Worm (Caenorhabditis elegans) whole organism, L4 larva: ENCODE measurements around the gene irld-24.

ENCODE experiments used
- F37D6.2 ChIP-seq: sonication (generic microtip); optimal IDR thresholded peaks from 2 replicates; lab custom pipeline; 2016; ENCODE audit warnings: mild to moderate bottlenecking, missing genetic modification characterization, missing compliant biosample characterization
- F49E8.2 ChIP-seq: sonication (generic microtip); optimal IDR thresholded peaks from 2 replicates; lab custom pipeline; 2016; ENCODE audit warnings: missing compliant biosample characterization, mild to moderate bottlenecking, missing genetic modification characterization, borderline replicate concordance
- R02D3.7 ChIP-seq: fragments of 150-350 bp; sonication (generic microtip); optimal IDR thresholded peaks from 3 replicates; lab custom pipeline; 2014; ENCODE audit warnings: missing biosample characterization, missing genetic modification characterization
- Y105C5A.15 ChIP-seq: fragments of 200-800 bp; sonication (Bioruptor generic); IDR thresholded peaks from 2 replicates; pipeline ENCODE4 v1.3.6; 2022; ENCODE audit warnings: missing genetic modification characterization, missing compliant biosample characterization
- Y5F2A.4 ChIP-seq: fragments of 200-800 bp; sonication (Bioruptor generic); optimal IDR thresholded peaks from 2 replicates; lab custom pipeline; 2018; ENCODE audit warnings: mild to moderate bottlenecking, missing genetic modification characterization, missing compliant biosample characterization
- aha-1 ChIP-seq: fragments of 150-350 bp; peaks from one replicate; lab custom pipeline; 2014; ENCODE audit warnings: missing biosample characterization, missing genetic modification characterization
- aly-2 ChIP-seq: sonication (generic microtip); optimal IDR thresholded peaks from 2 replicates; lab custom pipeline; 2018; ENCODE audit warnings: missing biosample characterization, missing genetic modification characterization
- arid-1 ChIP-seq: fragments of 200-800 bp; sonication (Bioruptor generic); conservative IDR thresholded peaks from 2 replicates; pipeline ENCODE4 v1.3.6; 2022; ENCODE audit warnings: missing genetic modification reagents, missing genetic modification characterization, missing compliant biosample characterization
- ceh-28 ChIP-seq: fragments of 150-350 bp; optimal IDR thresholded peaks from 2 replicates; lab custom pipeline; 2014; ENCODE audit warnings: missing biosample characterization, missing genetic modification reagents, missing genetic modification characterization
- cey-2 ChIP-seq: sonication (generic microtip); optimal IDR thresholded peaks from 3 replicates; lab custom pipeline; 2017; ENCODE audit warnings: missing genetic modification characterization, mild to moderate bottlenecking, missing compliant biosample characterization, antibody characterized with exemption, borderline replicate concordance; ENCODE audit not compliant: insufficient read depth
- daf-12 ChIP-seq: fragments of 150-350 bp; optimal IDR thresholded peaks from 2 replicates; lab custom pipeline; 2014; ENCODE audit warnings: missing biosample characterization, missing genetic modification reagents, missing genetic modification characterization
- dmd-6 ChIP-seq: fragments of 200-800 bp; sonication (Bioruptor generic); IDR thresholded peaks from 2 replicates; pipeline ENCODE4 v1.3.6; 2022; ENCODE audit warnings: missing genetic modification reagents, missing genetic modification characterization, missing compliant biosample characterization
- dmd-8 ChIP-seq: fragments of 200-800 bp; sonication (Bioruptor generic); IDR thresholded peaks from 2 replicates; pipeline ENCODE4 v1.3.6; 2022; ENCODE audit warnings: missing genetic modification characterization, missing compliant biosample characterization
- dpl-1 ChIP-seq: fragments of 150-350 bp; optimal IDR thresholded peaks from 2 replicates; lab custom pipeline; 2014; ENCODE audit warnings: missing biosample characterization, missing genetic modification reagents, missing genetic modification characterization
- egl-27 ChIP-seq: sonication (generic microtip); optimal IDR thresholded peaks from 3 replicates; lab custom pipeline; 2017; ENCODE audit warnings: missing biosample characterization, missing genetic modification reagents, missing genetic modification characterization
- egl-43 ChIP-seq: fragments of 200-800 bp; sonication (Bioruptor generic); IDR thresholded peaks from 2 replicates; pipeline ENCODE4 v1.3.6; 2022; ENCODE audit warnings: missing genetic modification reagents, missing genetic modification characterization, missing compliant biosample characterization
- fos-1 ChIP-seq: fragments of 150-350 bp; optimal IDR thresholded peaks from 2 replicates; lab custom pipeline; 2014; ENCODE audit warnings: missing biosample characterization, missing genetic modification characterization
- hlh-11 ChIP-seq: fragments of 200-800 bp; sonication (Bioruptor generic); optimal IDR thresholded peaks from 2 replicates; lab custom pipeline; 2018; ENCODE audit warnings: mild to moderate bottlenecking, missing genetic modification characterization, missing compliant biosample characterization
- hlh-30 ChIP-seq: sonication (generic microtip); optimal IDR thresholded peaks from 2 replicates; lab custom pipeline; 2017; ENCODE audit warnings: antibody characterized with exemption, mild to moderate bottlenecking, missing genetic modification characterization, missing compliant biosample characterization; ENCODE audit not compliant: insufficient read depth
- hmg-1.1 ChIP-seq: fragments of 200-800 bp; sonication (Bioruptor generic); IDR thresholded peaks from 2 replicates; pipeline ENCODE4 v1.3.6; 2022; ENCODE audit warnings: missing genetic modification reagents, missing genetic modification characterization, missing compliant biosample characterization
- lin-1 ChIP-seq: fragments of 200-800 bp; sonication (Bioruptor generic); IDR thresholded peaks from 2 replicates; pipeline ENCODE4 v1.3.6; 2022; ENCODE audit warnings: missing genetic modification reagents, missing genetic modification characterization, missing compliant biosample characterization
- lin-38 ChIP-seq: fragments of 200-800 bp; sonication (Bioruptor generic); IDR thresholded peaks from 2 replicates; pipeline ENCODE4 v1.3.6; 2022; ENCODE audit warnings: missing genetic modification reagents, missing genetic modification characterization, missing compliant biosample characterization
- madf-5 ChIP-seq, 2 experiments: fragments of 200-800 bp; sonication (Bioruptor generic); IDR thresholded peaks; 2 replicates each; pipeline ENCODE4 v1.3.6; 2022; ENCODE audit warnings: missing compliant biosample characterization in 2 of 2, missing genetic modification characterization in 2 of 2
- madf-9 ChIP-seq: fragments of 200-800 bp; sonication (Bioruptor generic); conservative IDR thresholded peaks from 2 replicates; pipeline ENCODE4 v1.3.6; 2022; ENCODE audit warnings: missing genetic modification reagents, missing genetic modification characterization, missing compliant biosample characterization
- mdl-1 ChIP-seq, 2 experiments: fragments of 150-350 bp in 1 of 2; sonication (generic microtip) in 1 of 2; optimal IDR thresholded peaks; 2 replicates each; lab custom pipeline; 2014 to 2017; ENCODE audit warnings: missing biosample characterization in 2 of 2, missing genetic modification characterization in 2 of 2
- mdt-29 ChIP-seq: fragments of 200-800 bp; sonication (Bioruptor generic); IDR thresholded peaks from 2 replicates; pipeline ENCODE4 v1.3.6; 2022; ENCODE audit warnings: missing genetic modification reagents, missing genetic modification characterization, missing compliant biosample characterization
- mes-2 ChIP-seq: sonication (generic microtip); optimal IDR thresholded peaks from 2 replicates; lab custom pipeline; 2016; ENCODE audit warnings: missing genotype, mild to moderate bottlenecking, missing genetic modification characterization, missing compliant biosample characterization; ENCODE audit not compliant: poor library complexity, severe bottlenecking
- mxl-2 ChIP-seq: fragments of 200-800 bp; sonication (Bioruptor generic); conservative IDR thresholded peaks from 2 replicates; pipeline ENCODE4 v1.3.6; 2022; ENCODE audit warnings: missing genetic modification reagents, missing genetic modification characterization, missing compliant biosample characterization
- mxl-3 ChIP-seq: fragments of 200-800 bp; sonication (Bioruptor generic); optimal IDR thresholded peaks from 2 replicates; lab custom pipeline; 2018; ENCODE audit warnings: mild to moderate bottlenecking, missing genetic modification characterization, missing compliant biosample characterization
- nhr-10 ChIP-seq: fragments of 150-350 bp; optimal IDR thresholded peaks from 2 replicates; lab custom pipeline; 2014; ENCODE audit warnings: missing biosample characterization, missing genetic modification characterization
- nhr-237 ChIP-seq: sonication (generic microtip); optimal IDR thresholded peaks from 2 replicates; lab custom pipeline; 2017; ENCODE audit warnings: missing biosample characterization, missing genetic modification characterization
- nhr-25 ChIP-seq: sonication (generic microtip); optimal IDR thresholded peaks from 2 replicates; lab custom pipeline; 2017; ENCODE audit warnings: missing genetic modification characterization, mild to moderate bottlenecking, missing compliant biosample characterization, antibody characterized with exemption, moderate library complexity, borderline replicate concordance; ENCODE audit not compliant: insufficient read depth
- nhr-28 ChIP-seq: fragments of 150-350 bp; optimal IDR thresholded peaks from 2 replicates; lab custom pipeline; 2014; ENCODE audit warnings: missing biosample characterization, missing genetic modification characterization
- nhr-42 ChIP-seq: fragments of 200-800 bp; sonication (Bioruptor generic); IDR thresholded peaks from 2 replicates; pipeline ENCODE4 v1.3.6; 2022; ENCODE audit warnings: missing genetic modification characterization, missing compliant biosample characterization
- pha-4 ChIP-seq, 2 experiments: fragments of 150-350 bp in 1 of 2; fragments of 200-800 bp in 1 of 2; sonication (Bioruptor generic) in 1 of 2; IDR thresholded peaks in 1 of 2; optimal IDR thresholded peaks in 1 of 2; 2 replicates each; pipeline versions ENCODE4 v1.3.6 to Lab custom; 2014 to 2022; ENCODE audit warnings: missing genetic modification characterization in 2 of 2, missing genetic modification reagents in 2 of 2, missing biosample characterization in 1 of 2, missing compliant biosample characterization in 1 of 2
- saeg-2 ChIP-seq: fragments of 200-800 bp; sonication (Bioruptor generic); IDR thresholded peaks from 2 replicates; pipeline ENCODE4 v1.3.6; 2022; ENCODE audit warnings: missing genetic modification reagents, missing genetic modification characterization, missing compliant biosample characterization
- sdz-12 ChIP-seq: fragments of 200-800 bp; sonication (Bioruptor generic); optimal IDR thresholded peaks from 2 replicates; lab custom pipeline; 2018; ENCODE audit warnings: mild to moderate bottlenecking, missing genetic modification characterization, missing compliant biosample characterization
- snpc-1.2 ChIP-seq: fragments of 200-800 bp; sonication (Bioruptor generic); IDR thresholded peaks from 2 replicates; pipeline ENCODE4 v1.3.6; 2022; ENCODE audit warnings: missing genetic modification reagents, missing genetic modification characterization, missing compliant biosample characterization
- tag-97 ChIP-seq: fragments of 200-800 bp; sonication (Bioruptor generic); IDR thresholded peaks from 2 replicates; pipeline ENCODE4 v1.3.6; 2022; ENCODE audit warnings: missing genetic modification characterization, missing compliant biosample characterization
- unc-62 ChIP-seq, 3 experiments: fragments of 150-350 bp in 1 of 3; sonication (generic microtip); optimal IDR thresholded peaks in 2 of 3; peaks in 1 of 3; 1 replicate in 1 of 3; 2 replicates in 2 of 3; lab custom pipeline; 2014 to 2017; ENCODE audit warnings: missing biosample characterization in 3 of 3, missing genetic modification characterization in 3 of 3, missing genetic modification reagents in 3 of 3, missing genotype in 1 of 3
- zip-2 ChIP-seq: fragments of 150-350 bp; optimal IDR thresholded peaks from 2 replicates; lab custom pipeline; 2014; ENCODE audit warnings: missing biosample characterization, missing genetic modification characterization

Gene irld-24

DNA sequence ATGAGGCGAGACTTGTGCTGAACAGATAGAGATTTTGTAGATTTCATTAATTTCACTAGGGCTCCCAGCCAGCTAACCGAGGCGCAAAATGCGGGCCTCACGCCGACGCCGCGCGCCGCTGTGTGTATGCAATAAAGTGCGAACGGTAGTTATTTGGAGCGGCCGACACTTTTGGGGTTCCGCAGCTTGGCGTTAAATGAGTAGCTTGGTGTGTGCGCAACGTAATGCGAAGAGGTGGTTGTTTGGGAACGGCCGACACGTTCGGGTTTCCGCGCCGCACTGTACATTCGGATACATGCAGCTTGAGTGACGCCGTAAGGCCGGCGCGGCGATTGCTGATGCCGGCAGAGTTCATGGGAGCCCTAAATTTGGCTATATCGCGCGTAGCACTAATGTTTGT lies 21.7 kb downstream of the irld-24 start (continued):
- TF ChIP-seq nhr-25 (tag; lab: Kevin White, UChicago), result no peak
- TF ChIP-seq cey-2 (tag; lab: Kevin White, UChicago), result no peak
- TF ChIP-seq Y5F2A.4 (GFP tag; lab: Kevin White, UChicago), result no peak

DNA sequence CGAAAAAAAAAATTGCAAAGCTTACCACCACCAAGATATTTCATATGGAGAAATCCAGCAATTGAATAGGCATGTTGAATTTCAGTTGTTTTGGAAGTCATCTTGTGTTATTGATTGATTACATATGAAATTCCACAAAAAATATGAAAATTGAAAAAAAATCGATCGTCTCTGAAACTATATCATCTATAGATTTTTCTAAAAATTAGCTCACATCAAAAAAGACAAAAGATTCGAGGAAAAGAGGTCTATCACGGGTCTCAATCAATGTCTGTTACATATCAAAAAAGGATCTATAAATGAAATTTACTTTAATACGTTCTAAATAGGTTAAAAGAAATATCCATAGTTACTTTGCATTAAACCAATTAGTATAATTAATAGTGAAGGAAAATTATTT lies 26.0 kb downstream of the irld-24 start, which contains the start of gene tbc-19:
Gene tbc-19, minus strand, starts transcription at position 101 of the 400 bp plus-strand sequence.
- TF ChIP-seq F37D6.2 (tag; lab: Kevin White, UChicago), result no peak
- TF ChIP-seq arid-1 (GFP tag; lab: Robert Waterston, UW), result no peak
- no peak for TF ChIP-seq nhr-237 (tag; lab: Kevin White, UChicago)

DNA sequence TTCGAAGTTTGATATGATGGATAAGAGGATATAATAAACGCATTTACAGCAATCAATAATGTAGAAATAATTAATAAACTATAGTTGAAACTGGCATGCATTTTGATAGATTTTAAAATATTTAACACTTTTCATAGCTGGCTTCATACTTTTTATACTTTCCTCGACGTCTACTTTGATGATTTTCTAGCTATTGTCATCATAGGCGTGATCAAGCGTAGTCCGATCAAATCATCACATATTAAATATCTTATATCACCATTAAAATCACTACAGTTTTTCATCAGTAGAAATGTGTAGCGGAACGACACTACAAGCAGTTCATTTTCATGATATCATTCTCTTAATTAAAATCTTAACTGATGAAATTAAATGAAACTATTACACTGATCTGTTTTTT lies 29.0 kb downstream of the irld-24 start, which contains the start of gene C04C11.25:
Gene C04C11.25, minus strand, starts transcription at position 101 of the 400 bp plus-strand sequence.
- TF ChIP-seq nhr-28 (tag; lab: Kevin White, UChicago) (peak; percentile 78), ceh-28 (no peak), zip-2 (tag; lab: Kevin White, UChicago) (no peak), nhr-42 (GFP tag; lab: Robert Waterston, UW) (no peak)

DNA sequence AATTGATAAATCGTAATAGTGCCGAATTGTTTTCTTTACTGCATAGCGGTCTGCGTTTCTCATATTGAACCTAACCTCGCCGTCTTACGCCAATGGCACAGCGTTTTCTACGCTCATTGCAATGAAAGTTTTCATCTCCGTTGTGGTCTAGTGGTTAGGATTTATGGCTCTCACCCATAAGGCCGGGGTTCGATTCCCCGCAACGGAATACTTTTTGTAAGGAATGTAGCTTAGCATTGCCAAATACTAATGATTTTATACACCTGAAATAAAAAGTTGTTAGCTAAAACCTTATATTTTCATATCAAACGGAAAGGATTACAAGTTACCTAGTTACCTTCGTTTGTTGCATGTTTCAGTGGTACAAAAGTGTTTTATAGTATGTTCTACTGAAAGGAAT lies 29.4 kb downstream of the irld-24 start:
- TF ChIP-seq aha-1 (peak; percentile 90), hlh-11 (tag; lab: Kevin White, UChicago) (peak; percentile 63), tag-97 (GFP tag; lab: Robert Waterston, UW) (no peak), dmd-6 (GFP tag; lab: Robert Waterston, UW) (peak; percentile 81), mdl-1 (tag; optimal IDR thresholded peaks at IDR 0.05; lab: Kevin White, UChicago) (peak in 1 of 2 experiments; percentile 48), daf-12 (no peak), unc-62 (GFP tag; optimal IDR thresholded peaks at IDR 0.05 in 1 of 2; lab: Kevin White, UChicago) (peak in 1 of 2 experiments; percentile 92), unc-62 (tag; optimal IDR thresholded peaks at IDR 0.05; lab: Kevin White, UChicago) (no peak), sdz-12 (GFP tag; lab: Kevin White, UChicago) (peak; percentile 28), aly-2 (no peak), hmg-1.1 (GFP tag; lab: Robert Waterston, UW) (peak; percentile 96), egl-27 (tag; lab: Kevin White, UChicago) (peak; percentile 57), nhr-10 (tag; lab: Kevin White, UChicago) (no peak), nhr-237 (tag; lab: Kevin White, UChicago) (no peak), mdt-29 (GFP tag; lab: Robert Waterston, UW) (peak; percentile 65), pha-4 (GFP tag; IDR thresholded peaks at IDR 0.05; lab: Robert Waterston, UW) (peak; percentile 88), pha-4 (tag; optimal IDR thresholded peaks at IDR 0.05; lab: Kevin White, UChicago) (peak; percentile 42), cey-2 (tag; lab: Kevin White, UChicago) (no peak), hlh-30 (tag; lab: Kevin White, UChicago) (peak; percentile 66), arid-1 (GFP tag; lab: Robert Waterston, UW) (peak; percentile 64), R02D3.7 (no peak), dmd-8 (GFP tag; lab: Robert Waterston, UW) (peak; percentile 91), F37D6.2 (tag; lab: Kevin White, UChicago) (peak; percentile 62), madf-5 (GFP tag; IDR thresholded peaks at IDR 0.05; lab: Robert Waterston, UW) (peak; percentile 75 to 80; a peak in 2 of 4 replicates), fos-1 (tag; lab: Kevin White, UChicago) (no peak), madf-9 (GFP tag; lab: Robert Waterston, UW) (peak; percentile 36; the same call in 1 of the 2 replicates), zip-2 (tag; lab: Kevin White, UChicago) (peak; percentile 27), F49E8.2 (peak; percentile 54), saeg-2 (GFP tag; lab: Robert Waterston, UW) (no peak), mxl-2 (GFP tag; lab: Robert Waterston, UW) (0 out of 2 replicates have a peak, but pooled peaks have one; percentile 58), mes-2 (peak; percentile 85), Y105C5A.15 (peak; percentile 82), egl-43 (GFP tag; lab: Robert Waterston, UW) (peak; percentile 91), dpl-1 (GFP tag; lab: Kevin White, UChicago) (peak; percentile 48), mxl-3 (GFP tag; lab: Kevin White, UChicago) (peak; percentile 41), lin-1 (GFP tag; lab: Robert Waterston, UW) (peak; percentile 80), snpc-1.2 (GFP tag; lab: Robert Waterston, UW) (peak; percentile 90), lin-38 (GFP tag; lab: Robert Waterston, UW) (peak; percentile 77)
